Worm (Caenorhabditis elegans) whole organism, young adult: ENCODE measurements around the gene F42C5.3.

Source experiments
- F37B4.10 ChIP-seq: fragments of 200-800 bp; sonication (Bioruptor generic); IDR thresholded peaks from 2 replicates; pipeline ENCODE4 v1.3.6; 2022; ENCODE audit warnings: missing genetic modification characterization, missing compliant biosample characterization
- F52B5.7 ChIP-seq: sonication (generic microtip); optimal IDR thresholded peaks from 2 replicates; lab custom pipeline; 2016; ENCODE audit warnings: mild to moderate bottlenecking, missing genetic modification characterization, missing compliant biosample characterization
- F57C9.4 ChIP-seq: sonication (generic microtip); optimal IDR thresholded peaks from 2 replicates; lab custom pipeline; 2017; ENCODE audit warnings: mild to moderate bottlenecking, missing genetic modification characterization, missing compliant biosample characterization
- attf-6 ChIP-seq: fragments of 200-800 bp; sonication (Bioruptor generic); IDR thresholded peaks from 2 replicates; pipeline ENCODE4 v1.3.6; 2022; ENCODE audit warnings: missing genetic modification reagents, missing genetic modification characterization, missing compliant biosample characterization
- bed-2 ChIP-seq: fragments of 200-800 bp; sonication (Bioruptor generic); IDR thresholded peaks from 2 replicates; pipeline ENCODE4 v1.3.6; 2022; ENCODE audit warnings: missing genetic modification reagents, missing genetic modification characterization, missing compliant biosample characterization
- dox-1 ChIP-seq: fragments of 200-800 bp; sonication (Bioruptor generic); IDR thresholded peaks from 2 replicates; pipeline ENCODE4 v1.3.6; 2022; ENCODE audit warnings: missing genetic modification reagents, missing genetic modification characterization, missing compliant biosample characterization
- dpff-1 ChIP-seq: sonication (generic microtip); optimal IDR thresholded peaks from 2 replicates; lab custom pipeline; 2017; ENCODE audit warnings: mild to moderate bottlenecking, missing genetic modification characterization, missing compliant biosample characterization
- egl-18 ChIP-seq: fragments of 200-800 bp; sonication (Bioruptor generic); IDR thresholded peaks from 2 replicates; pipeline ENCODE4 v1.3.6; 2022; ENCODE audit warnings: missing genetic modification reagents, missing genetic modification characterization, missing compliant biosample characterization
- gei-17 ChIP-seq: fragments of 200-800 bp; sonication (Bioruptor generic); optimal IDR thresholded peaks from 2 replicates; lab custom pipeline; 2018; ENCODE audit warnings: mild to moderate bottlenecking, missing genetic modification characterization, missing compliant biosample characterization
- let-607 ChIP-seq, 2 experiments: fragments of 200-800 bp in 1 of 2; sonication (Bioruptor generic) in 1 of 2; sonication (generic microtip) in 1 of 2; optimal IDR thresholded peaks; 2 replicates each; lab custom pipeline; 2016 to 2018; ENCODE audit warnings: mild to moderate bottlenecking in 2 of 2, missing compliant biosample characterization in 2 of 2, missing genetic modification characterization in 2 of 2, moderate library complexity in 2 of 2, missing genotype in 1 of 2
- lsl-1 ChIP-seq: fragments of 200-800 bp; sonication (Bioruptor generic); optimal IDR thresholded peaks from 2 replicates; lab custom pipeline; 2018; ENCODE audit warnings: mild to moderate bottlenecking, missing genetic modification characterization, moderate library complexity, missing compliant biosample characterization
- nfyb-1 ChIP-seq: fragments of 200-800 bp; sonication (Bioruptor generic); IDR thresholded peaks from 2 replicates; pipeline ENCODE4 v1.3.6; 2022; ENCODE audit warnings: missing genetic modification reagents, missing genetic modification characterization, missing compliant biosample characterization
- nhr-80 ChIP-seq: sonication (generic microtip); optimal IDR thresholded peaks from 2 replicates; lab custom pipeline; 2016; ENCODE audit warnings: missing genetic modification characterization, missing compliant biosample characterization
- repo-1 ChIP-seq: sonication (generic microtip); optimal IDR thresholded peaks from 2 replicates; lab custom pipeline; 2017; ENCODE audit warnings: mild to moderate bottlenecking, missing genetic modification characterization, missing compliant biosample characterization

The F42C5.3 gene

DNA sequence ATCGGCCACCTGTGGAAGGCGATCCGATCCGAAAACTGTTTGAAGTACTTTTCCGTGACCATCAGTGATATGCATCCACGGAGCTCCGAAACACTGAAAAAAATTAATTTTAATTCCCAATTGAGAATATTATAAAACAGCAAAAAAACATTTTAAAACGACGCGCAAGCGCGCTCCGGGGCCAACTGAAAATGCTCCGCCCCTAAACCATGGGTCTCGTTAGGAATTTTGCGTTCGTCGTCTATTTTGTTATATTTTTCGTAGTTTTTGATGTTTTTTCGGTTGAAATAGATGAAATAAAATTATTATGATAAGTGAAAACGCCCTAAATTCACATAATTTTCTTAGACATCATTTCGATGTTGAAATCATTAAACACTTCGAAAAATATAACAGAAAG, 46.8 kb downstream of the F42C5.3 start (continued):
- TF ChIP-seq F52B5.7 (tag; lab: Kevin White, UChicago) = peak; percentile 59
- peak; percentile 53 for TF ChIP-seq dpff-1 (tag; lab: Kevin White, UChicago)
- no peak for TF ChIP-seq bed-2 (GFP tag; lab: Robert Waterston, UW)
- no peak for TF ChIP-seq attf-6
- TF ChIP-seq F37B4.10 = no peak
- TF ChIP-seq gei-17 (GFP tag; lab: Kevin White, UChicago) = no peak

DNA sequence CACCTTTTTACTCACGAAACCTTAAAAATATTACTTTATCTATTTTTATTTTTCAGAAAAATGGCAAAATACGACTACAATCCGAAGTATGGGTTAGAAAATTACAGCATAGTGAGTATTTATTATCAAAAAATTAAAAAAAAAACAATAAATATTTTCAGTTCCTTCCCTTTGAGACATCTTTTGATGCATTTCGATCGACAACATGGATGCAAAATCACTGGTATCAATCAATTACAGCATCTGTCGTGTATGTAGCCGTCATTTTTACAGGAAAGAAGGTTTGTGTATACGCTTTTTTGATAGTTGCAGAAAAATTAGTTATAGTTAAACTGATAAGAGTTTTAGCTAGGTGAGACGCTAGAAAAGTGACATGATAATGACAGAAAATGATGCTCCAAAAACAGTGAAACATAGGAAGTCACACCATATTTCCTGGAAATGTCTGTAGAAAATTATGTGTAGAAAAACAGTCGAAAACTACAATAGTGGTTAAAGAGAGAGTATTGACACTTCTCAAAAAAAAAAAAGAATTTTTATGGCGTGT, 49.6 kb downstream of the F42C5.3 start, which contains the start of gene elo-3:
Gene elo-3 (plus strand): TSS at position 51 of the 547 bp plus-strand sequence.
- no peak for TF ChIP-seq egl-18
- peak; percentile 83 for TF ChIP-seq nhr-80 (tag; lab: Kevin White, UChicago)
- TF ChIP-seq nfyb-1 (GFP tag; lab: Robert Waterston, UW) = 0 out of 2 replicates have a peak, but pooled peaks have one; percentile 26
- peak in 1 of 2 experiments; percentile 3 for TF ChIP-seq let-607 (tag; optimal IDR thresholded peaks at IDR 0.05; lab: Kevin White, UChicago)
- TF ChIP-seq, all 124 proteins: peak for 3

DNA sequence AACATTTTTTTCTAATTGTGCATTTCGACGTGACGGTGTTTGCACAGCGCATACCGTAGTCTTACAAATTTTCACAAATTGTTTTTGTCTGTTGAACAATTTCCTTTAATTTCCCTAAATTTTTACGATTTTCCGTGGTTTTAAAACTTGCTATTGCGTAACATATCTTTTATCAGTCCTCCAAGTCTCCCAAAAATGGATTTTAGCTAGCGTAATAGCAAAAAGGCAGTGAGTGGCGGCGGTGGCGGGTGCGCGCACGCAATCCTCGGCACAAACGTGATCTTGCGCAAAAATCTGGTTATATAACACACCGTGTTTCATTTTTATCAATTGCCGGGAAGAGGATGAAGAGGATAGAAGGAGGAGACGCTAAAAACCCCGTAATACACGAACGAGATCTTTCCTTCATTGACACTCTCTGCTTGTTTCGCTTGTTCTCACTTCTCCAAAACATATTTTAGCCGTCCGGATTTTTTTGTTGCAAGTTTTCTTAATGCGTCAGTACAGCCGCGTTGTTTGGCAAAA, 51.1 kb downstream of the F42C5.3 start:
- TF ChIP-seq F57C9.4 (tag; lab: Kevin White, UChicago) (peak; percentile 14), dox-1 (peak; percentile 25; the same call in 1 of the 2 replicates), repo-1 (tag; lab: Kevin White, UChicago) (no peak), lsl-1 (peak; percentile 21)
